Worm (Caenorhabditis elegans) whole organism, young adult: ENCODE measurements around the gene F53C3.11.

Experiments used
- B0035.1 ChIP-seq: sonication (generic microtip); optimal IDR thresholded peaks from 2 replicates; lab custom pipeline; 2016; ENCODE audit warnings: missing genetic modification characterization, mild to moderate bottlenecking, missing compliant biosample characterization, missing genotype, missing genetic modification reagents
- B0261.1 ChIP-seq: sonication (generic microtip); optimal IDR thresholded peaks from 2 replicates; lab custom pipeline; 2016; ENCODE audit warnings: mild to moderate bottlenecking, missing genetic modification characterization, moderate library complexity, missing compliant biosample characterization
- C06A6.2 ChIP-seq: fragments of 200-800 bp; sonication (Bioruptor generic); conservative IDR thresholded peaks from 2 replicates; pipeline ENCODE4 v1.3.6; 2022; ENCODE audit warnings: missing genetic modification characterization, missing compliant biosample characterization
- C17E4.6 ChIP-seq: fragments of 200-800 bp; sonication (Bioruptor generic); IDR thresholded peaks from 2 replicates; pipeline ENCODE4 v1.3.6; 2022; ENCODE audit warnings: missing genetic modification reagents, missing genetic modification characterization, missing compliant biosample characterization
- F22D6.2 ChIP-seq: sonication (generic microtip); optimal IDR thresholded peaks from 2 replicates; lab custom pipeline; 2016; ENCODE audit warnings: mild to moderate bottlenecking, missing genetic modification characterization, missing compliant biosample characterization
- F33H1.4 ChIP-seq: fragments of 200-800 bp; sonication (Bioruptor generic); IDR thresholded peaks from 2 replicates; pipeline ENCODE4 v1.3.6; 2022; ENCODE audit warnings: missing genetic modification reagents, missing genetic modification characterization, missing compliant biosample characterization
- F37B4.10 ChIP-seq: fragments of 200-800 bp; sonication (Bioruptor generic); IDR thresholded peaks from 2 replicates; pipeline ENCODE4 v1.3.6; 2022; ENCODE audit warnings: missing genetic modification characterization, missing compliant biosample characterization
- K12H6.12 ChIP-seq: fragments of 200-800 bp; sonication (Bioruptor generic); optimal IDR thresholded peaks from 2 replicates; lab custom pipeline; 2018; ENCODE audit warnings: mild to moderate bottlenecking, missing genetic modification characterization, missing compliant biosample characterization
- T07F8.4 ChIP-seq: sonication (generic microtip); optimal IDR thresholded peaks from 2 replicates; lab custom pipeline; 2016; ENCODE audit warnings: mild to moderate bottlenecking, missing genetic modification characterization, moderate library complexity, missing compliant biosample characterization
- Y53G8AR.9 ChIP-seq: fragments of 200-800 bp; sonication (Bioruptor generic); conservative IDR thresholded peaks from 2 replicates; pipeline ENCODE4 v1.3.6; 2022; ENCODE audit warnings: missing genetic modification reagents, missing genetic modification characterization, missing compliant biosample characterization
- Y67H2A.10 ChIP-seq: fragments of 200-800 bp; sonication (Bioruptor generic); conservative IDR thresholded peaks from 2 replicates; pipeline ENCODE4 v1.3.6; 2022; ENCODE audit warnings: missing genetic modification reagents, missing genetic modification characterization, missing compliant biosample characterization
- ceh-91 ChIP-seq: fragments of 200-800 bp; sonication (Bioruptor generic); IDR thresholded peaks from 2 replicates; pipeline ENCODE4 v1.3.6; 2022; ENCODE audit warnings: missing genetic modification reagents, missing genetic modification characterization, missing compliant biosample characterization
- die-1 ChIP-seq: sonication (generic microtip); optimal IDR thresholded peaks from 2 replicates; lab custom pipeline; 2016; ENCODE audit warnings: missing genotype, mild to moderate bottlenecking, missing genetic modification characterization, missing compliant biosample characterization
- gei-17 ChIP-seq: fragments of 200-800 bp; sonication (Bioruptor generic); optimal IDR thresholded peaks from 2 replicates; lab custom pipeline; 2018; ENCODE audit warnings: mild to moderate bottlenecking, missing genetic modification characterization, missing compliant biosample characterization
- hrde-1 ChIP-seq: sonication (generic microtip); optimal IDR thresholded peaks from 2 replicates; lab custom pipeline; 2016; ENCODE audit warnings: missing genetic modification characterization, mild to moderate bottlenecking, missing compliant biosample characterization, moderate library complexity, missing genotype, missing genetic modification reagents, borderline replicate concordance
- let-607 ChIP-seq, 2 experiments: fragments of 200-800 bp in 1 of 2; sonication (Bioruptor generic) in 1 of 2; sonication (generic microtip) in 1 of 2; optimal IDR thresholded peaks; 2 replicates each; lab custom pipeline; 2016 to 2018; ENCODE audit warnings: mild to moderate bottlenecking in 2 of 2, missing compliant biosample characterization in 2 of 2, missing genetic modification characterization in 2 of 2, moderate library complexity in 2 of 2, missing genotype in 1 of 2
- lin-40 ChIP-seq: sonication (generic microtip); optimal IDR thresholded peaks from 2 replicates; lab custom pipeline; 2016; ENCODE audit warnings: missing genetic modification characterization, mild to moderate bottlenecking, missing compliant biosample characterization, missing genotype, missing genetic modification reagents
- lin-54 ChIP-seq: fragments of 200-800 bp; sonication (Bioruptor generic); optimal IDR thresholded peaks from 2 replicates; lab custom pipeline; 2018; ENCODE audit warnings: mild to moderate bottlenecking, missing genetic modification characterization, missing compliant biosample characterization
- lir-1 ChIP-seq: fragments of 200-800 bp; sonication (Bioruptor generic); conservative IDR thresholded peaks from 2 replicates; pipeline ENCODE4 v1.3.6; 2022; ENCODE audit warnings: missing genetic modification reagents, missing genetic modification characterization, missing compliant biosample characterization
- madf-6 ChIP-seq: fragments of 200-800 bp; sonication (Bioruptor generic); IDR thresholded peaks from 2 replicates; pipeline ENCODE4 v1.3.6; 2022; ENCODE audit warnings: missing genetic modification reagents, missing genetic modification characterization, missing compliant biosample characterization
- mxl-1 ChIP-seq: sonication (generic microtip); optimal IDR thresholded peaks from 2 replicates; lab custom pipeline; 2016; ENCODE audit warnings: missing genetic modification characterization, missing compliant biosample characterization
- nfyb-1 ChIP-seq: fragments of 200-800 bp; sonication (Bioruptor generic); IDR thresholded peaks from 2 replicates; pipeline ENCODE4 v1.3.6; 2022; ENCODE audit warnings: missing genetic modification reagents, missing genetic modification characterization, missing compliant biosample characterization
- nhr-179 ChIP-seq: sonication (generic microtip); optimal IDR thresholded peaks from 2 replicates; lab custom pipeline; 2016; ENCODE audit warnings: mild to moderate bottlenecking, missing genetic modification characterization, missing compliant biosample characterization
- rcor-1 ChIP-seq: fragments of 200-800 bp; sonication (Bioruptor generic); IDR thresholded peaks from 2 replicates; pipeline ENCODE4 v1.3.6; 2022; ENCODE audit warnings: missing genetic modification reagents, missing genetic modification characterization, missing compliant biosample characterization
- snpc-4 ChIP-seq, 5 experiments: fragments of 150-350 bp in 1 of 5; sonication (generic microtip) in 4 of 5; optimal IDR thresholded peaks; 2 replicates each; lab custom pipeline; 2014 to 2018; ENCODE audit warnings: missing genetic modification characterization in 5 of 5, missing biosample characterization in 3 of 5, antibody characterized with exemption in 2 of 5, mild to moderate bottlenecking in 2 of 5, missing compliant biosample characterization in 2 of 5, missing genotype in 2 of 5, moderate library complexity in 2 of 5, missing genetic modification reagents in 1 of 5
- somi-1 ChIP-seq: fragments of 200-800 bp; sonication (Bioruptor generic); optimal IDR thresholded peaks from 2 replicates; lab custom pipeline; 2018; ENCODE audit warnings: mild to moderate bottlenecking, missing genetic modification characterization, missing compliant biosample characterization
- sptf-2 ChIP-seq: fragments of 200-800 bp; sonication (Bioruptor generic); optimal IDR thresholded peaks from 2 replicates; lab custom pipeline; 2018; ENCODE audit warnings: mild to moderate bottlenecking, missing genetic modification characterization, missing compliant biosample characterization

The F53C3.11 gene

DNA sequence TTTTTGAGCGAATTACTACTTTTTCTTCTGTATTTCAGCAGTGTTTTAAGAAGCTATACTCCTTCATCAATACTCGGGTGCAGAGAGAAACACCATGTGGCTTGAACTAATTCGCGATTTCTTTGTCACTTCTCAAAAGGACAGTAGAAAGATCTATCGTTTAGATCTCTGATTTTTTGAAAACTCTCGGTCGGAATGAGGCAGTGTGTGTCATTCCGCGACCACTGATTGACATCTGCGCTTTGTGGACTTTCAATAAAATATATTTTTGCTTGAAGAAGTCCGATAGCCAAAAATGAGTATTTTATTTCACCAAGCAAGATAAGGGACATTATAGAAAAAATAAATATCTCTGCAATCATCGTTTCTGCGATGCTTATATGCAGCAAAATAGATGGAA is 44.5 kb downstream of the F53C3.11 start:
- TF ChIP-seq mxl-1 (tag; lab: Kevin White, UChicago): no peak
- no peak for TF ChIP-seq lin-54 (GFP tag; lab: Kevin White, UChicago)
- TF ChIP-seq B0261.1 (tag; lab: Kevin White, UChicago): no peak
- no peak for TF ChIP-seq let-607 (tag; optimal IDR thresholded peaks at IDR 0.05; lab: Kevin White, UChicago)
- TF ChIP-seq lir-1 (GFP tag; lab: Robert Waterston, UW): no peak
- TF ChIP-seq snpc-4 (GFP tag; optimal IDR thresholded peaks at IDR 0.05; lab: Kevin White, UChicago): no peak
- TF ChIP-seq snpc-4 (tag; optimal IDR thresholded peaks at IDR 0.05; lab: Kevin White, UChicago): no peak
- no peak for TF ChIP-seq hrde-1
- TF ChIP-seq T07F8.4 (tag; lab: Kevin White, UChicago): no peak

DNA sequence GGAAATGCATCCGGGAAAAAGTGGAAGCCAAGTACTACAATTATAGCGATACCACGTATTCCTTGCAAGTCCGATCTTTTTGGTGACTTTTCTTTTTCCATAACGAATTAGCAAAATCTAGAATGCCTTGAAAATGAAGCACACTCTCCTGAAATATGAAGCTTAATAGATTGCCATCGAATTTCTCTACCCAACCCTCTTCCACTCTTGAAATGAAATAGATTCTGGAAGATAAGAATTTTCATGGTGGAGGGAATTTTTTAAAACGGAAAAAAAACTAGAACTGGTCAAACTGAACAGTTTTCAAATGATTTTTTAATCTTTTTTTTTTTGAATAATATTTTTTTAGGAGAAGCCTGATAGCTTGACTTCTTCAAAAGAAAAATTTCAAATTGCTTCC is 45.7 kb downstream of the F53C3.11 start, which contains the start of gene oac-11:
Gene oac-11 (minus strand): TSS at position 101 of the 400 bp plus-strand sequence.
- no peak for TF ChIP-seq C06A6.2 (GFP tag; lab: Robert Waterston, UW)
- no peak for TF ChIP-seq ceh-91
- TF ChIP-seq B0035.1: no peak
- no peak for TF ChIP-seq F22D6.2
- TF ChIP-seq nfyb-1 (GFP tag; lab: Robert Waterston, UW): no peak
- no peak for TF ChIP-seq sptf-2 (GFP tag; lab: Kevin White, UChicago)
- TF ChIP-seq K12H6.12 (tag; lab: Kevin White, UChicago): no peak
- TF ChIP-seq nhr-179 (tag; lab: Kevin White, UChicago): no peak
- TF ChIP-seq madf-6 (GFP tag; lab: Robert Waterston, UW): no peak
- TF ChIP-seq lin-40 (tag; lab: Kevin White, UChicago): no peak
- no peak for TF ChIP-seq Y53G8AR.9
- no peak for TF ChIP-seq gei-17 (GFP tag; lab: Kevin White, UChicago)
- no peak for TF ChIP-seq rcor-1
- no peak for TF ChIP-seq F37B4.10 (GFP tag; lab: Robert Waterston, UW)
- TF ChIP-seq Y67H2A.10 (GFP tag; lab: Robert Waterston, UW): no peak
- no peak for TF ChIP-seq die-1 (tag; lab: Kevin White, UChicago)
- TF ChIP-seq C17E4.6: no peak
- TF ChIP-seq F33H1.4 (GFP tag; lab: Robert Waterston, UW): no peak
- no peak for TF ChIP-seq somi-1 (GFP tag; lab: Kevin White, UChicago)
